Fruit fly (Drosophila melanogaster): ENCODE results near the gene sordd2.

The sordd2 gene

dm6 chrX:15785429-15786239 is 13.3 kb downstream of the sordd2 start, which contains the start of the genes Paf-AHalpha and mRpS30:
Gene Paf-AHalpha, minus strand, starts transcription at chrX:15785583.
Gene mRpS30, plus strand, starts transcription at chrX:15786047.
- TF ChIP-seq CG9948 (tag; optimal IDR thresholded peaks at IDR 0.05) (no peak), CG10348 (GFP tag; IDR thresholded peaks at IDR 0.05) (no peak), gl (tag; optimal IDR thresholded peaks at IDR 0.05) (no peak), CG12605 (GFP tag; IDR thresholded peaks at IDR 0.05) (no peak), CG14655 (GFP tag; optimal IDR thresholded peaks at IDR 0.05) (no peak), CG8301 (tag; optimal IDR thresholded peaks at IDR 0.05) (no peak), Ets98B (GFP tag; IDR thresholded peaks at IDR 0.05) (no peak), CG32121 (GFP tag; IDR thresholded peaks at IDR 0.05) (no peak), fd96Ca (GFP tag; IDR thresholded peaks at IDR 0.05) (no peak), CG15710 (tag; optimal IDR thresholded peaks at IDR 0.05) (no peak), CG13204 (GFP tag; optimal IDR thresholded peaks at IDR 0.05) (no peak), CG8159 (tag; optimal IDR thresholded peaks at IDR 0.05) (no peak), CG17806 (tag; optimal IDR thresholded peaks at IDR 0.05) (no peak), D1 (tag; optimal IDR thresholded peaks at IDR 0.05) (no peak), rn (GFP tag; IDR thresholded peaks at IDR 0.05) (no peak), EcR (GFP tag; optimal IDR thresholded peaks at IDR 0.05) (no peak), CG4496 (GFP tag; IDR thresholded peaks at IDR 0.05) (no peak), Snoo (tag; optimal IDR thresholded peaks at IDR 0.05) (no peak), Pif1A (GFP tag; optimal IDR thresholded peaks at IDR 0.05) (no peak)

- no peak for TF ChIP-seq EcR (GFP tag; optimal IDR thresholded peaks at IDR 0.05)
- TF ChIP-seq Pif1A (GFP tag; optimal IDR thresholded peaks at IDR 0.05): no peak
- no peak for TF ChIP-seq CG14655 (GFP tag; optimal IDR thresholded peaks at IDR 0.05)
Observed at dm6 chrX:15783610-15784009, 15.4 kb downstream of the sordd2 start, which contains the start of gene Efhc1.1. Gene Efhc1.1, minus strand, starts transcription at chrX:15783710.

- TF ChIP-seq D1 (tag; optimal IDR thresholded peaks at IDR 0.05) (no peak), CG14655 (GFP tag; optimal IDR thresholded peaks at IDR 0.05) (no peak), gl (tag; optimal IDR thresholded peaks at IDR 0.05) (no peak), CG13204 (GFP tag; optimal IDR thresholded peaks at IDR 0.05) (no peak)
Observed at dm6 chrX:15778846-15779245, 20.1 kb downstream of the sordd2 start, which contains the start of gene CG43673. Gene CG43673, plus strand, starts transcription at chrX:15779146.

- no peak for TF ChIP-seq CG15710 (tag; optimal IDR thresholded peaks at IDR 0.05)
- no peak for TF ChIP-seq CG34367 (tag; optimal IDR thresholded peaks at IDR 0.05)
- TF ChIP-seq CG17806 (tag; optimal IDR thresholded peaks at IDR 0.05): no peak
- TF ChIP-seq Snoo (tag; optimal IDR thresholded peaks at IDR 0.05): no peak
- TF ChIP-seq D1 (tag; optimal IDR thresholded peaks at IDR 0.05): no peak
- TF ChIP-seq gl (tag; optimal IDR thresholded peaks at IDR 0.05): no peak
- TF ChIP-seq rn (GFP tag; IDR thresholded peaks at IDR 0.05): no peak
- no peak for TF ChIP-seq CG9948 (tag; optimal IDR thresholded peaks at IDR 0.05)
- no peak for TF ChIP-seq CG4496 (GFP tag; IDR thresholded peaks at IDR 0.05)
- TF ChIP-seq Pif1A (GFP tag; optimal IDR thresholded peaks at IDR 0.05): no peak
- no peak for TF ChIP-seq CG32121 (GFP tag; IDR thresholded peaks at IDR 0.05)
- TF ChIP-seq Pif1B (GFP tag; optimal IDR thresholded peaks at IDR 0.05): no peak
- TF ChIP-seq EcR (GFP tag; optimal IDR thresholded peaks at IDR 0.05): no peak
Observed at dm6 chrX:15772663-15773062, 26.3 kb downstream of the sordd2 start, which contains the start of gene CG43672. Gene CG43672, plus strand, starts transcription at chrX:15772963.

- TF ChIP-seq rn (GFP tag; IDR thresholded peaks at IDR 0.05) (no peak), CG13204 (GFP tag; optimal IDR thresholded peaks at IDR 0.05) (no peak), D1 (tag; optimal IDR thresholded peaks at IDR 0.05) (no peak), CG15710 (tag; optimal IDR thresholded peaks at IDR 0.05) (no peak), CG14655 (GFP tag; optimal IDR thresholded peaks at IDR 0.05) (no peak), CG9948 (tag; optimal IDR thresholded peaks at IDR 0.05) (no peak), CG4496 (GFP tag; IDR thresholded peaks at IDR 0.05) (no peak), CG8159 (tag; optimal IDR thresholded peaks at IDR 0.05) (no peak), Pif1B (GFP tag; optimal IDR thresholded peaks at IDR 0.05) (no peak), CG32121 (GFP tag; IDR thresholded peaks at IDR 0.05) (no peak), Ets98B (GFP tag; IDR thresholded peaks at IDR 0.05) (no peak), CG17806 (tag; optimal IDR thresholded peaks at IDR 0.05) (no peak), Snoo (tag; optimal IDR thresholded peaks at IDR 0.05) (no peak), EcR (GFP tag; optimal IDR thresholded peaks at IDR 0.05) (no peak), CG12605 (GFP tag; IDR thresholded peaks at IDR 0.05) (no peak), gl (tag; optimal IDR thresholded peaks at IDR 0.05) (no peak)
Observed at dm6 chrX:15769457-15769856, 29.5 kb downstream of the sordd2 start, which contains the start of gene CG33172. Gene CG33172, plus strand, starts transcription at chrX:15769664.

dm6 chrX:15766395-15766866 is 32.5 kb downstream of the sordd2 start, which contains the start of gene CG8952:
Gene CG8952, minus strand, starts transcription at chrX:15766445.
- no peak for TF ChIP-seq gl (tag; optimal IDR thresholded peaks at IDR 0.05)
- no peak for TF ChIP-seq CG14655 (GFP tag; optimal IDR thresholded peaks at IDR 0.05)
- no peak for TF ChIP-seq CG8159 (tag; optimal IDR thresholded peaks at IDR 0.05)
- TF ChIP-seq CG8301 (tag; optimal IDR thresholded peaks at IDR 0.05): no peak
- no peak for TF ChIP-seq CG13204 (GFP tag; optimal IDR thresholded peaks at IDR 0.05)
- TF ChIP-seq EcR (GFP tag; optimal IDR thresholded peaks at IDR 0.05): no peak
- no peak for TF ChIP-seq Pif1A (GFP tag; optimal IDR thresholded peaks at IDR 0.05)
- no peak for TF ChIP-seq CG32121 (GFP tag; IDR thresholded peaks at IDR 0.05)
- TF ChIP-seq fd96Ca (GFP tag; IDR thresholded peaks at IDR 0.05): no peak
- TF ChIP-seq CG9948 (tag; optimal IDR thresholded peaks at IDR 0.05): no peak
- no peak for TF ChIP-seq D1 (tag; optimal IDR thresholded peaks at IDR 0.05)

All from whole organism, pupa.